Fruit fly (Drosophila melanogaster): ENCODE results near the gene CG6707.

CG6707 gene

dm6 chr3L:9898355-9898754, at the start of gene CG6707, which contains the start of gene CG46387:
Gene CG6707 (minus strand): TSS chr3L:9898575.
Gene CG46387 (plus strand): TSS chr3L:9898626.
- peak; percentile 13 for TF ChIP-seq CG17801 (GFP tag; optimal IDR thresholded peaks at IDR 0.05; ENCODE audit: partially characterized antibody)

DNA sequence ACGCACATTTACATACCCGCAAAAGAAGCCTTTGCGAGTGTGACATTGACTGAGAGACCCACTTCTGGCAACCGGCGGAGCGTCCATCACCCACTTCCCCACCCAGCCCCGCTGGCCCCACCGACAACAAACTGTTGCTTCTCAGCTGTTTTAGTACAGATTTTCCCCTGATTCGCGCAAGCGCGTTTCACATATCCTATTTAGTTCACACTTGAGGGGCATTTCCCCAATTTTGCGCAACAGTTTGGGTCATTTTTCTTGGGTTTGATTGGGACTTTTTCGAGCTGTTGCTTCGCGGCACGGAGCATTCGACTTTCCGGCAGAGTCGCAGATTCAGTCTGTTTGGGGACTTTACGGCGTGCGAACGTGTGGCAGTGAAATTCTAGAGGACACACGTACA, 28.8 kb upstream of the CG6707 start:
- no peak for TF ChIP-seq CG17801 (GFP tag; optimal IDR thresholded peaks at IDR 0.05; ENCODE audit: partially characterized antibody)

dm6 chr3L:9907719-9908170, 9.4 kb upstream of the CG6707 start, which contains the start of gene bma:
Gene bma (plus strand): TSS chr3L:9908120.
- TF ChIP-seq CG17801 (GFP tag; optimal IDR thresholded peaks at IDR 0.05; ENCODE audit: partially characterized antibody) = no peak

dm6 chr3L:9904988-9905387, 6.6 kb upstream of the CG6707 start:
- TF ChIP-seq CG17801 (GFP tag; optimal IDR thresholded peaks at IDR 0.05; ENCODE audit: partially characterized antibody) = no peak

- peak; percentile 18 for TF ChIP-seq CG17801 (GFP tag; optimal IDR thresholded peaks at IDR 0.05; ENCODE audit: partially characterized antibody)
These were observed 778 bp upstream of the CG6707 start, which contains the start of gene nudE for dm6 chr3L:9899046-9899659. Gene nudE (plus strand): TSS chr3L:9899241.

DNA sequence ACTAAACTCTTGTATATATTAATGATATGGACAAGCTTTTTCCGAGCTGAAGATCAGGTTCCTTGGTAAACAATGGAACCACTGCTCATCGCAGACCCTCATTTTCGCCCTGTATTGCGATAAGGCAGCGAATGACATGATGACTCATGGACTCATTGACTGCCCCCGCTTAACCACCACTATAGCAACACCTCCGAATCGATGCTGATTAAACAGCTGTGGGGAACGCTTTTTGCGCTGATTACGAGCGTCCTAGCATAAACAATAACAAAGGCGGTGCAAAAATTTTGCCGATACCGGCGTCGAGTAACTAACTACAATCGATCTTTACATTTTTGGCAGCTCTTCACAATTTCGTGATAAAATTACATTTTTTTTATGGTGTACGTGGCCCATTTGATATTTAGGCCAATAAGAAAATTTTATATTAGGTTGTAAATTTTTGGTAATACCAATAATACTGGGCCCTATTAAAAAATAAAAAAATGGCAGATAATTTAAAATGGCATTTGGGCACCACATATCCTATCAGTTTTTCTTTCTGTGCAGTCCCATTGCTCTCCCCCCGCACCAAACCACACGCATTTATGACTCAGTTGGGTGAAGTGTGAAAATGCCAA, 1.1 kb downstream of the CG6707 start:
- no peak for TF ChIP-seq CG17801 (GFP tag; optimal IDR thresholded peaks at IDR 0.05; ENCODE audit: partially characterized antibody)

- no peak for TF ChIP-seq CG17801 (GFP tag; optimal IDR thresholded peaks at IDR 0.05; ENCODE audit: partially characterized antibody)
These were observed 3.7 kb downstream of the CG6707 start, which contains the start of the genes CG6709 and Hez for dm6 chr3L:9894643-9895042. Gene CG6709 (minus strand): TSS chr3L:9894743. Gene Hez (minus strand): TSS chr3L:9894743.

DNA sequence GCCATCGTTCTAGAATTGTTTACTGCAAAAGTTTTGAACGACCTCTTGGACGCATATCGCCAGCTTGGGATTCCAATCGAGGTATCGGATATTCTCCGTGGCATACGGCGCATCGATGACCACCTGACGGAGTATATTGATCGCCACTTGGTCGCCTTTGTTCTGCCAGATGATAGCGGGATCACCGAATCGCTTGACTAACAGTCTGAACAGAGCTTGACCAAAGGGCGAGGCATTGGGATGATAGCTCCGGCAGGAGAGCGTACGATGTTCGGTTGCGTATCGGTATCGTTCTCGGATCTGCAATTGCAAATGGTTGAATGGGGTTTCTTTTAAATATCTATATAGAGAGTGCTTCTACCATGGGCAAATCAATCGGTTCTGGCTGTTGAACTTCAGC, 4.4 kb downstream of the CG6707 start:
- no peak for TF ChIP-seq CG17801 (GFP tag; optimal IDR thresholded peaks at IDR 0.05; ENCODE audit: partially characterized antibody)

dm6 chr3L:9888630-9889130, 9.7 kb downstream of the CG6707 start, which contains the start of the genes Taf2 and CalpB:
Gene Taf2 (minus strand): TSS chr3L:9888683.
Gene CalpB (plus strand): TSS chr3L:9888762.
- peak; percentile 93 for TF ChIP-seq CG17801 (GFP tag; optimal IDR thresholded peaks at IDR 0.05; ENCODE audit: partially characterized antibody)

dm6 chr3L:9878685-9879084, 19.7 kb downstream of the CG6707 start, which contains the start of gene CG34382:
Gene CG34382 (plus strand): TSS chr3L:9878985.
- no peak for TF ChIP-seq CG17801 (GFP tag; optimal IDR thresholded peaks at IDR 0.05; ENCODE audit: partially characterized antibody)

- no peak for TF ChIP-seq CG17801 (GFP tag; optimal IDR thresholded peaks at IDR 0.05; ENCODE audit: partially characterized antibody)
These were observed 26.3 kb downstream of the CG6707 start for dm6 chr3L:9872035-9872434.

dm6 chr3L:9865053-9865442, 33.3 kb downstream of the CG6707 start:
- no peak for TF ChIP-seq CG17801 (GFP tag; optimal IDR thresholded peaks at IDR 0.05; ENCODE audit: partially characterized antibody)

- TF ChIP-seq CG17801 (GFP tag; optimal IDR thresholded peaks at IDR 0.05; ENCODE audit: partially characterized antibody) = peak; percentile 4
These were observed 33.9 kb downstream of the CG6707 start, which contains the start of the genes iPLA2-VIA and Ciz1 for dm6 chr3L:9864275-9865052. Gene iPLA2-VIA (minus strand): TSS chr3L:9864349. Gene Ciz1 (plus strand): TSS chr3L:9864639.

- no peak for TF ChIP-seq CG17801 (GFP tag; optimal IDR thresholded peaks at IDR 0.05; ENCODE audit: partially characterized antibody)
These were observed 34.7 kb downstream of the CG6707 start for dm6 chr3L:9863656-9864055.

- TF ChIP-seq CG17801 (GFP tag; optimal IDR thresholded peaks at IDR 0.05; ENCODE audit: partially characterized antibody) = peak; percentile 24
These were observed 38.8 kb downstream of the CG6707 start, which contains the start of gene CG10809 for dm6 chr3L:9859624-9860023. Gene CG10809 (minus strand): TSS chr3L:9859889.
